Worm (Caenorhabditis elegans): ENCODE results near the gene T05C3.6.

ce11 chrV:5509134-5509533, 18.9 kb downstream of the T05C3.6 start:
- no peak for TF ChIP-seq him-1 (tag; optimal IDR thresholded peaks at IDR 0.05)
- no peak for TF ChIP-seq dao-5 (tag; optimal IDR thresholded peaks at IDR 0.05)

All from whole organism, L4/young adult.